Worm (Caenorhabditis elegans) whole organism, young adult: Measurements from ENCODE around the gene T26H5.8.

Source experiments
- F33H1.4 ChIP-seq: fragments of 200-800 bp; sonication (Bioruptor generic); IDR thresholded peaks from 2 replicates; pipeline ENCODE4 v1.3.6; 2022; ENCODE audit warnings: missing genetic modification reagents, missing genetic modification characterization, missing compliant biosample characterization
- F37B4.10 ChIP-seq: fragments of 200-800 bp; sonication (Bioruptor generic); IDR thresholded peaks from 2 replicates; pipeline ENCODE4 v1.3.6; 2022; ENCODE audit warnings: missing genetic modification characterization, missing compliant biosample characterization
- F55B11.4 ChIP-seq: sonication (generic microtip); optimal IDR thresholded peaks from 2 replicates; lab custom pipeline; 2016; ENCODE audit warnings: missing compliant biosample characterization, missing genetic modification characterization, borderline replicate concordance; ENCODE audit not compliant: insufficient read depth
- F57A8.1 ChIP-seq: fragments of 200-800 bp; sonication (Bioruptor generic); optimal IDR thresholded peaks from 2 replicates; lab custom pipeline; 2018; ENCODE audit warnings: mild to moderate bottlenecking, missing genetic modification characterization, moderate library complexity, missing compliant biosample characterization
- Y95B8A.8 ChIP-seq: fragments of 200-800 bp; sonication (Bioruptor generic); IDR thresholded peaks from 2 replicates; pipeline ENCODE4 v1.3.6; 2022; ENCODE audit warnings: missing genetic modification reagents, missing genetic modification characterization, missing compliant biosample characterization
- ZK185.1 ChIP-seq: sonication (generic microtip); optimal IDR thresholded peaks from 2 replicates; lab custom pipeline; 2016; ENCODE audit warnings: mild to moderate bottlenecking, missing genetic modification characterization, missing compliant biosample characterization; ENCODE audit not compliant: poor library complexity, severe bottlenecking
- aptf-2 ChIP-seq: fragments of 200-800 bp; sonication (Bioruptor generic); conservative IDR thresholded peaks from 2 replicates; pipeline ENCODE4 v1.3.6; 2022; ENCODE audit warnings: missing genetic modification reagents, missing genetic modification characterization, missing compliant biosample characterization
- attf-3 ChIP-seq: fragments of 200-800 bp; sonication (Bioruptor generic); conservative IDR thresholded peaks from 2 replicates; pipeline ENCODE4 v1.3.6; 2022; ENCODE audit warnings: missing genetic modification reagents, missing genetic modification characterization, missing compliant biosample characterization
- bed-1 ChIP-seq: fragments of 200-800 bp; sonication (Bioruptor generic); IDR thresholded peaks from 2 replicates; pipeline ENCODE4 v1.3.6; 2022; ENCODE audit warnings: missing genetic modification reagents, missing genetic modification characterization, missing compliant biosample characterization
- bed-2 ChIP-seq: fragments of 200-800 bp; sonication (Bioruptor generic); IDR thresholded peaks from 2 replicates; pipeline ENCODE4 v1.3.6; 2022; ENCODE audit warnings: missing genetic modification reagents, missing genetic modification characterization, missing compliant biosample characterization
- cebp-1 ChIP-seq, 2 experiments: fragments of 200-800 bp in 1 of 2; sonication (Bioruptor generic) in 1 of 2; sonication (generic microtip) in 1 of 2; IDR thresholded peaks in 1 of 2; optimal IDR thresholded peaks in 1 of 2; 2 replicates each; pipeline versions ENCODE4 v1.3.6 to Lab custom; 2017 to 2022; ENCODE audit warnings: missing compliant biosample characterization in 2 of 2, missing genetic modification characterization in 2 of 2, mild to moderate bottlenecking in 1 of 2, missing genetic modification reagents in 1 of 2, moderate library complexity in 1 of 2
- cebp-2 ChIP-seq: fragments of 200-800 bp; sonication (Bioruptor generic); IDR thresholded peaks from 2 replicates; pipeline ENCODE4 v1.3.6; 2022; ENCODE audit warnings: missing genetic modification characterization, missing compliant biosample characterization
- efl-1 ChIP-seq: fragments of 150-350 bp; optimal IDR thresholded peaks from 2 replicates; lab custom pipeline; 2014; ENCODE audit warnings: missing biosample characterization, missing genetic modification reagents, missing genetic modification characterization
- egl-18 ChIP-seq: fragments of 200-800 bp; sonication (Bioruptor generic); IDR thresholded peaks from 2 replicates; pipeline ENCODE4 v1.3.6; 2022; ENCODE audit warnings: missing genetic modification reagents, missing genetic modification characterization, missing compliant biosample characterization
- egl-44 ChIP-seq: fragments of 200-800 bp; sonication (Bioruptor generic); IDR thresholded peaks from 2 replicates; pipeline ENCODE4 v1.3.6; 2022; ENCODE audit warnings: missing genetic modification reagents, missing genetic modification characterization, missing compliant biosample characterization
- ekl-4 ChIP-seq: fragments of 200-800 bp; sonication (Bioruptor generic); IDR thresholded peaks from 2 replicates; pipeline ENCODE4 v1.3.6; 2022; ENCODE audit warnings: missing genetic modification reagents, missing genetic modification characterization, missing compliant biosample characterization
- ets-4 ChIP-seq: fragments of 200-800 bp; sonication (Bioruptor generic); optimal IDR thresholded peaks from 2 replicates; lab custom pipeline; 2018; ENCODE audit warnings: mild to moderate bottlenecking, missing genetic modification characterization, missing compliant biosample characterization
- hsf-1 ChIP-seq: fragments of 200-800 bp; sonication (Bioruptor generic); IDR thresholded peaks from 2 replicates; pipeline ENCODE4 v1.3.6; 2022; ENCODE audit warnings: missing genetic modification reagents, missing genetic modification characterization, missing compliant biosample characterization
- lag-1 ChIP-seq: fragments of 200-800 bp; sonication (Bioruptor generic); IDR thresholded peaks from 2 replicates; pipeline ENCODE4 v1.3.6; 2022; ENCODE audit warnings: missing genetic modification reagents, missing genetic modification characterization, missing compliant biosample characterization
- lsl-1 ChIP-seq: fragments of 200-800 bp; sonication (Bioruptor generic); optimal IDR thresholded peaks from 2 replicates; lab custom pipeline; 2018; ENCODE audit warnings: mild to moderate bottlenecking, missing genetic modification characterization, moderate library complexity, missing compliant biosample characterization
- madf-8 ChIP-seq: fragments of 200-800 bp; sonication (Bioruptor generic); conservative IDR thresholded peaks from 2 replicates; pipeline ENCODE4 v1.3.6; 2022; ENCODE audit warnings: missing genetic modification reagents, missing genetic modification characterization, missing compliant biosample characterization
- nfya-2 ChIP-seq: fragments of 200-800 bp; sonication (Bioruptor generic); IDR thresholded peaks from 2 replicates; pipeline ENCODE4 v1.3.6; 2022; ENCODE audit warnings: missing genetic modification reagents, missing genetic modification characterization, missing compliant biosample characterization
- nhr-120 ChIP-seq: fragments of 200-800 bp; sonication (Bioruptor generic); IDR thresholded peaks from 2 replicates; pipeline ENCODE4 v1.3.6; 2022; ENCODE audit warnings: missing genetic modification characterization, missing compliant biosample characterization
- nhr-27 ChIP-seq: fragments of 200-800 bp; sonication (Bioruptor generic); optimal IDR thresholded peaks from 2 replicates; lab custom pipeline; 2018; ENCODE audit warnings: mild to moderate bottlenecking, missing genetic modification characterization, moderate library complexity, missing compliant biosample characterization
- nhr-80 ChIP-seq: sonication (generic microtip); optimal IDR thresholded peaks from 2 replicates; lab custom pipeline; 2016; ENCODE audit warnings: missing genetic modification characterization, missing compliant biosample characterization
- pbrm-1 ChIP-seq: fragments of 200-800 bp; sonication (Bioruptor generic); IDR thresholded peaks from 2 replicates; pipeline ENCODE4 v1.3.6; 2022; ENCODE audit warnings: missing genetic modification reagents, missing genetic modification characterization, missing compliant biosample characterization
- sea-2 ChIP-seq: fragments of 200-800 bp; sonication (Bioruptor generic); IDR thresholded peaks from 2 replicates; pipeline ENCODE4 v1.3.6; 2022; ENCODE audit warnings: missing genetic modification characterization, missing compliant biosample characterization
- snpc-3.4 ChIP-seq: sonication (generic microtip); optimal IDR thresholded peaks from 2 replicates; lab custom pipeline; 2017; ENCODE audit warnings: missing genetic modification characterization, mild to moderate bottlenecking, missing compliant biosample characterization, antibody characterized with exemption, moderate library complexity, missing genotype, missing genetic modification reagents
- snpc-4 ChIP-seq, 5 experiments: fragments of 150-350 bp in 1 of 5; sonication (generic microtip) in 4 of 5; optimal IDR thresholded peaks; 2 replicates each; lab custom pipeline; 2014 to 2018; ENCODE audit warnings: missing genetic modification characterization in 5 of 5, missing biosample characterization in 3 of 5, antibody characterized with exemption in 2 of 5, mild to moderate bottlenecking in 2 of 5, missing compliant biosample characterization in 2 of 5, missing genotype in 2 of 5, moderate library complexity in 2 of 5, missing genetic modification reagents in 1 of 5
- somi-1 ChIP-seq: fragments of 200-800 bp; sonication (Bioruptor generic); optimal IDR thresholded peaks from 2 replicates; lab custom pipeline; 2018; ENCODE audit warnings: mild to moderate bottlenecking, missing genetic modification characterization, missing compliant biosample characterization
- zfh-2 ChIP-seq: fragments of 200-800 bp; sonication (Bioruptor generic); conservative IDR thresholded peaks from 2 replicates; pipeline ENCODE4 v1.3.6; 2022; ENCODE audit warnings: missing genetic modification reagents, missing genetic modification characterization, missing compliant biosample characterization
- ztf-6 ChIP-seq: fragments of 200-800 bp; sonication (Bioruptor generic); IDR thresholded peaks from 2 replicates; pipeline ENCODE4 v1.3.6; 2022; ENCODE audit warnings: missing genetic modification reagents, missing genetic modification characterization, missing compliant biosample characterization

Gene T26H5.8

DNA sequence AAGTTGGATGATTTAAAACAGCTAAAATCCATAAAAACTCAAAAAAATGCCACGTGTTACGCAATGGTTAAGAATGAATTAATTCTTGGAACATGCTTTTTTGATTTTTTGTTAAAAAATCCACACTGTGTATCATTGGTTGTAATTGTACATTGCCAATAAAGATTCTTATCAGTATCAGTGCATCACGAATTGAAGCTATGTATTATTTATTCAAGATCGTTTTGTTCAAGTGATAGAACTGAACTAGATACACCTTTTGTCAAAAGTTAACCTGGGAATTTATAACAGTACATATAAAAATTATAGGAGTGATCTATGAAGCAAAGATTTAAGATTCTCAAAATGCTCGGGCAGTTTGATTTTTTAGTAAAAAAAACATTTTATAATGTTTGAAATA, 2.1 kb upstream of the T26H5.8 start (continued):
- TF ChIP-seq cebp-1 (GFP tag; IDR thresholded peaks at IDR 0.05; lab: Robert Waterston, UW) = no peak
- TF ChIP-seq cebp-1 (tag; optimal IDR thresholded peaks at IDR 0.05; lab: Kevin White, UChicago) = no peak
- no peak for TF ChIP-seq snpc-3.4
- TF ChIP-seq, all 124 proteins: peak for 0

DNA sequence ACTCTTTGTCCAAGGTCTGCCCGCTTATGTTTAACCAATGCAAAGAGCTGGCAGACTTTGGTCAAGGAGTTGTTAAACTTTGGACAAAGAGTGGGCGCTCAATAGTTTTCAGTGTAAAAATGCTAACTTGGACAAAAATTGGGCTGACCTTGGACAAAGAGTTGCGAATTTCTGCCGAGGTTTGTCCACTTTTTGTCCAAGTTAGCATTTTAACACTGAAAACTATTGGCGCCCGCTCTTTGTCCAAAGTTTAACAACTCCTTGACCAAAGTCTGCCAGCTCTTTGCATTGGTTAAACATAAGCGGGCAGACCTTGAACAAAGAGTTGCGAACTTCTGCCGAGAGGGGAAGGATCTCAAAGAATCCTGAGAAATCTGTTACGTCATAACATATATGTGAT, 1.1 kb upstream of the T26H5.8 start:
- peak; percentile 38; the same call in 1 of the 2 replicates for TF ChIP-seq madf-8 (GFP tag; lab: Robert Waterston, UW)
- peak; percentile 35; the same call in 1 of the 2 replicates for TF ChIP-seq hsf-1 (GFP tag; lab: Robert Waterston, UW)
- TF ChIP-seq nhr-120 (GFP tag; lab: Robert Waterston, UW) = peak; percentile 88; the same call in 1 of the 2 replicates
- TF ChIP-seq aptf-2 (GFP tag; lab: Robert Waterston, UW) = peak; percentile 18; the same call in 1 of the 2 replicates
- 0 out of 2 replicates have a peak, but pooled peaks have one; percentile 57 for TF ChIP-seq cebp-2
- peak; percentile 72; the same call in 1 of the 2 replicates for TF ChIP-seq egl-18 (GFP tag; lab: Robert Waterston, UW)

DNA sequence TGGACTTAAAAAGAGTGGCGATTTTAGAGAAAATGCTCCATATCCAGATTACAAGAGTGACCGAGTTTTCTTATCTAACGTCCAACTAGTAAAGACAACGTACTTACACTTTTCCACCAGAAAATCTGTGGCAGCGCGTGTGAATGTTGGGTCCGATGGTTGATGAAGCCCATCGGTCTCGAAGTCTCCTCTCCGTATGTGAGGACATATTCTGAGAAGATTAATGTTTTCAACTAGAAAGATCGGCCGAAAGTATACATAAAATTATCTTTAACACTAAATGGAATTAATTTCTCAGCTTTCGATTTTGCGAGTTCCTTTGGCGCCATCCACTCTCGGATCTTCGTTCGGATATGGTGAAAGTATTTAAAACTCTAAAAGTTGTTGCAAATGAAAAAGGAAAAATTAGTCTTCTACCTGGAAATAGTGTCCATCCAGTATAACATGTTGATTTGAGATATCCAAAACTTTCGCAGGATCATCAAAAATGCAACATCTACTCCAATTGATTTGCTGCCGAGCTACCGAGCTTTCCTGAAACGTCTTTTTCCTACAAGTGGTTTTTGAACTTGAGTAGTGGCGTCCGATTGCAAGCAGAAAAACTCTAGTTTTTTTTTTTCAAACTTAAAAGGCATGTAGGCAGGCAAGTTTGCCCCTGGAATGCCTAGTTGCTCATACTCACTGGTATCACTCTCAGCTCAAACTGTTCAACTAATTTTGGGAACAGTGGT, 1.0 kb downstream of the T26H5.8 start:
- no peak for TF ChIP-seq Y95B8A.8
- TF ChIP-seq zfh-2 = no peak
- peak; percentile 63; the same call in 1 of the 2 replicates for TF ChIP-seq ztf-6 (GFP tag; lab: Robert Waterston, UW)
- no peak for TF ChIP-seq nhr-27
- TF ChIP-seq cebp-1 (GFP tag; IDR thresholded peaks at IDR 0.05; lab: Robert Waterston, UW) = no peak
- no peak for TF ChIP-seq cebp-1 (tag; optimal IDR thresholded peaks at IDR 0.05; lab: Kevin White, UChicago)
- TF ChIP-seq egl-44 = no peak
- no peak for TF ChIP-seq ekl-4 (GFP tag; lab: Robert Waterston, UW)
- TF ChIP-seq lag-1 (GFP tag; lab: Robert Waterston, UW) = 0 out of 2 replicates have a peak, but pooled peaks have one; percentile 66
- TF ChIP-seq attf-3 = 0 out of 2 replicates have a peak, but pooled peaks have one; percentile 14
- TF ChIP-seq nhr-80 (tag; lab: Kevin White, UChicago) = no peak
- 0 out of 2 replicates have a peak, but pooled peaks have one; percentile 12 for TF ChIP-seq bed-1
- no peak for TF ChIP-seq snpc-4 (GFP tag; optimal IDR thresholded peaks at IDR 0.05; lab: Kevin White, UChicago)
- no peak for TF ChIP-seq snpc-4 (tag; optimal IDR thresholded peaks at IDR 0.05; lab: Kevin White, UChicago)
- TF ChIP-seq ZK185.1 (tag; lab: Kevin White, UChicago) = no peak
- TF ChIP-seq aptf-2 (GFP tag; lab: Robert Waterston, UW) = 0 out of 2 replicates have a peak, but pooled peaks have one; percentile 61
- no peak for TF ChIP-seq efl-1
- no peak for TF ChIP-seq ets-4 (GFP tag; lab: Kevin White, UChicago)
- no peak for TF ChIP-seq lsl-1 (GFP tag; lab: Kevin White, UChicago)
- no peak for TF ChIP-seq F33H1.4
- no peak for TF ChIP-seq pbrm-1
- no peak for TF ChIP-seq sea-2 (GFP tag; lab: Robert Waterston, UW)
- TF ChIP-seq somi-1 (GFP tag; lab: Kevin White, UChicago) = no peak
- 0 out of 2 replicates have a peak, but pooled peaks have one; percentile 35 for TF ChIP-seq nfya-2
- TF ChIP-seq bed-2 (GFP tag; lab: Robert Waterston, UW) = no peak
- no peak for TF ChIP-seq F37B4.10 (GFP tag; lab: Robert Waterston, UW)
- TF ChIP-seq F57A8.1 (GFP tag; lab: Kevin White, UChicago) = no peak
- TF ChIP-seq F55B11.4 (tag; lab: Kevin White, UChicago) = peak; percentile 20
- TF ChIP-seq, all 124 proteins: peak for 7
